Worm (Caenorhabditis elegans) whole organism, L4 larva: ENCODE results near the gene Y58A7A.3.

Experiments
- F37D6.2 ChIP-seq: sonication (generic microtip); optimal IDR thresholded peaks from 2 replicates; lab custom pipeline; 2016; ENCODE audit warnings: mild to moderate bottlenecking, missing genetic modification characterization, missing compliant biosample characterization
- F44E2.7 ChIP-seq: fragments of 200-800 bp; sonication (Bioruptor generic); IDR thresholded peaks from 2 replicates; pipeline ENCODE4 v2.1.2; 2022; ENCODE audit warnings: missing genetic modification characterization, missing compliant biosample characterization
- F49E8.2 ChIP-seq: sonication (generic microtip); optimal IDR thresholded peaks from 2 replicates; lab custom pipeline; 2016; ENCODE audit warnings: missing compliant biosample characterization, mild to moderate bottlenecking, missing genetic modification characterization, borderline replicate concordance
- T20F7.1 ChIP-seq: fragments of 200-800 bp; sonication (Bioruptor generic); optimal IDR thresholded peaks from 2 replicates; lab custom pipeline; 2018; ENCODE audit warnings: mild to moderate bottlenecking, missing genetic modification characterization, missing compliant biosample characterization
- Y105C5A.15 ChIP-seq: fragments of 200-800 bp; sonication (Bioruptor generic); IDR thresholded peaks from 2 replicates; pipeline ENCODE4 v1.3.6; 2022; ENCODE audit warnings: missing genetic modification characterization, missing compliant biosample characterization
- ama-1 ChIP-seq: fragments of 150-350 bp; optimal IDR thresholded peaks from 2 replicates; lab custom pipeline; 2014; ENCODE audit warnings: inconsistent platforms, mixed read lengths
- attf-4 ChIP-seq: sonication (generic microtip); optimal IDR thresholded peaks from 3 replicates; lab custom pipeline; 2017; ENCODE audit warnings: missing biosample characterization, missing genetic modification characterization
- ceh-28 ChIP-seq: fragments of 150-350 bp; optimal IDR thresholded peaks from 2 replicates; lab custom pipeline; 2014; ENCODE audit warnings: missing biosample characterization, missing genetic modification reagents, missing genetic modification characterization
- ceh-44 ChIP-seq: fragments of 200-800 bp; sonication (Bioruptor generic); IDR thresholded peaks from 2 replicates; pipeline ENCODE4 v1.3.6; 2022; ENCODE audit warnings: missing genetic modification reagents, missing genetic modification characterization, missing compliant biosample characterization
- cey-2 ChIP-seq: sonication (generic microtip); optimal IDR thresholded peaks from 3 replicates; lab custom pipeline; 2017; ENCODE audit warnings: missing genetic modification characterization, mild to moderate bottlenecking, missing compliant biosample characterization, antibody characterized with exemption, borderline replicate concordance; ENCODE audit not compliant: insufficient read depth
- daf-16 ChIP-seq, 3 experiments: sonication (generic microtip); optimal IDR thresholded peaks; 2 replicates each; lab custom pipeline; 2016 to 2017; ENCODE audit warnings: missing genetic modification characterization in 3 of 3, missing genetic modification reagents in 3 of 3, mild to moderate bottlenecking in 2 of 3, missing compliant biosample characterization in 2 of 3, missing biosample characterization in 1 of 3, moderate library complexity in 1 of 3
- daf-8 ChIP-seq: fragments of 200-800 bp; sonication (Bioruptor generic); IDR thresholded peaks from 2 replicates; pipeline ENCODE4 v1.3.6; 2022; ENCODE audit warnings: missing genetic modification characterization, missing compliant biosample characterization
- dmd-6 ChIP-seq: fragments of 200-800 bp; sonication (Bioruptor generic); IDR thresholded peaks from 2 replicates; pipeline ENCODE4 v1.3.6; 2022; ENCODE audit warnings: missing genetic modification reagents, missing genetic modification characterization, missing compliant biosample characterization
- duxl-1 ChIP-seq: sonication (generic microtip); optimal IDR thresholded peaks from 2 replicates; lab custom pipeline; 2016; ENCODE audit warnings: mild to moderate bottlenecking, missing genetic modification characterization, moderate library complexity, missing compliant biosample characterization; ENCODE audit not compliant: poor library complexity
- dve-1 ChIP-seq: sonication (generic microtip); optimal IDR thresholded peaks from 2 replicates; lab custom pipeline; 2017; ENCODE audit warnings: antibody characterized with exemption, mild to moderate bottlenecking, missing genetic modification characterization, missing compliant biosample characterization; ENCODE audit not compliant: insufficient read depth
- egl-27 ChIP-seq: sonication (generic microtip); optimal IDR thresholded peaks from 3 replicates; lab custom pipeline; 2017; ENCODE audit warnings: missing biosample characterization, missing genetic modification reagents, missing genetic modification characterization
- hlh-11 ChIP-seq: fragments of 200-800 bp; sonication (Bioruptor generic); optimal IDR thresholded peaks from 2 replicates; lab custom pipeline; 2018; ENCODE audit warnings: mild to moderate bottlenecking, missing genetic modification characterization, missing compliant biosample characterization
- hlh-30 ChIP-seq: sonication (generic microtip); optimal IDR thresholded peaks from 2 replicates; lab custom pipeline; 2017; ENCODE audit warnings: antibody characterized with exemption, mild to moderate bottlenecking, missing genetic modification characterization, missing compliant biosample characterization; ENCODE audit not compliant: insufficient read depth
- hmg-1.1 ChIP-seq: fragments of 200-800 bp; sonication (Bioruptor generic); IDR thresholded peaks from 2 replicates; pipeline ENCODE4 v1.3.6; 2022; ENCODE audit warnings: missing genetic modification reagents, missing genetic modification characterization, missing compliant biosample characterization
- lim-7 ChIP-seq: fragments of 200-800 bp; sonication (Bioruptor generic); IDR thresholded peaks from 2 replicates; pipeline ENCODE4 v1.3.6; 2022; ENCODE audit warnings: missing genetic modification characterization, missing compliant biosample characterization
- lin-13 ChIP-seq: fragments of 150-350 bp; optimal IDR thresholded peaks from 2 replicates; lab custom pipeline; 2014; ENCODE audit warnings: missing biosample characterization, missing genetic modification reagents, missing genetic modification characterization
- lin-15B ChIP-seq: fragments of 150-350 bp; sonication (generic microtip); optimal IDR thresholded peaks from 3 replicates; lab custom pipeline; 2014; ENCODE audit warnings: missing biosample characterization, missing genetic modification characterization
- lin-29 ChIP-seq: fragments of 200-800 bp; sonication (Bioruptor generic); IDR thresholded peaks from 2 replicates; pipeline ENCODE4 v1.3.6; 2022; ENCODE audit warnings: missing genetic modification reagents, missing genetic modification characterization, missing compliant biosample characterization
- lsy-2 ChIP-seq, 2 experiments: fragments of 150-350 bp in 1 of 2; sonication (generic microtip) in 1 of 2; optimal IDR thresholded peaks; 2 replicates each; lab custom pipeline; 2014 to 2017; ENCODE audit warnings: missing biosample characterization in 2 of 2, missing genetic modification characterization in 2 of 2
- madf-5 ChIP-seq, 2 experiments: fragments of 200-800 bp; sonication (Bioruptor generic); IDR thresholded peaks; 2 replicates each; pipeline ENCODE4 v1.3.6; 2022; ENCODE audit warnings: missing compliant biosample characterization in 2 of 2, missing genetic modification characterization in 2 of 2
- madf-9 ChIP-seq: fragments of 200-800 bp; sonication (Bioruptor generic); conservative IDR thresholded peaks from 2 replicates; pipeline ENCODE4 v1.3.6; 2022; ENCODE audit warnings: missing genetic modification reagents, missing genetic modification characterization, missing compliant biosample characterization
- mdl-1 ChIP-seq, 2 experiments: fragments of 150-350 bp in 1 of 2; sonication (generic microtip) in 1 of 2; optimal IDR thresholded peaks; 2 replicates each; lab custom pipeline; 2014 to 2017; ENCODE audit warnings: missing biosample characterization in 2 of 2, missing genetic modification characterization in 2 of 2
- mxl-3 ChIP-seq: fragments of 200-800 bp; sonication (Bioruptor generic); optimal IDR thresholded peaks from 2 replicates; lab custom pipeline; 2018; ENCODE audit warnings: mild to moderate bottlenecking, missing genetic modification characterization, missing compliant biosample characterization
- nhr-10 ChIP-seq: fragments of 150-350 bp; optimal IDR thresholded peaks from 2 replicates; lab custom pipeline; 2014; ENCODE audit warnings: missing biosample characterization, missing genetic modification characterization
- nhr-102 ChIP-seq: sonication (generic microtip); optimal IDR thresholded peaks from 2 replicates; lab custom pipeline; 2016; ENCODE audit warnings: mild to moderate bottlenecking, missing genetic modification characterization, moderate library complexity, missing compliant biosample characterization
- nhr-11 ChIP-seq: fragments of 150-350 bp; optimal IDR thresholded peaks from 2 replicates; lab custom pipeline; 2014; ENCODE audit warnings: missing biosample characterization, missing genetic modification characterization
- nhr-237 ChIP-seq: sonication (generic microtip); optimal IDR thresholded peaks from 2 replicates; lab custom pipeline; 2017; ENCODE audit warnings: missing biosample characterization, missing genetic modification characterization
- nhr-25 ChIP-seq: sonication (generic microtip); optimal IDR thresholded peaks from 2 replicates; lab custom pipeline; 2017; ENCODE audit warnings: missing genetic modification characterization, mild to moderate bottlenecking, missing compliant biosample characterization, antibody characterized with exemption, moderate library complexity, borderline replicate concordance; ENCODE audit not compliant: insufficient read depth
- nhr-28 ChIP-seq: fragments of 150-350 bp; optimal IDR thresholded peaks from 2 replicates; lab custom pipeline; 2014; ENCODE audit warnings: missing biosample characterization, missing genetic modification characterization
- nhr-6 ChIP-seq: fragments of 150-350 bp; optimal IDR thresholded peaks from 2 replicates; lab custom pipeline; 2014; ENCODE audit warnings: missing biosample characterization, missing genetic modification characterization
- nhr-76 ChIP-seq: fragments of 150-350 bp; optimal IDR thresholded peaks from 2 replicates; lab custom pipeline; 2014; ENCODE audit warnings: missing biosample characterization, missing genetic modification characterization
- nhr-77 ChIP-seq: fragments of 150-350 bp; optimal IDR thresholded peaks from 2 replicates; lab custom pipeline; 2014; ENCODE audit warnings: missing biosample characterization, missing genetic modification characterization
- php-3 ChIP-seq: fragments of 200-800 bp; sonication (Bioruptor generic); IDR thresholded peaks from 2 replicates; pipeline ENCODE4 v1.3.6; 2022; ENCODE audit warnings: missing genetic modification reagents, missing genetic modification characterization, missing compliant biosample characterization
- pqm-1 ChIP-seq: sonication (generic microtip); optimal IDR thresholded peaks from 2 replicates; lab custom pipeline; 2017; ENCODE audit warnings: missing biosample characterization, missing genetic modification characterization
- rbr-2 ChIP-seq: sonication (generic microtip); optimal IDR thresholded peaks from 2 replicates; lab custom pipeline; 2016; ENCODE audit warnings: missing genotype, missing genetic modification characterization, missing compliant biosample characterization
- sdz-12 ChIP-seq: fragments of 200-800 bp; sonication (Bioruptor generic); optimal IDR thresholded peaks from 2 replicates; lab custom pipeline; 2018; ENCODE audit warnings: mild to moderate bottlenecking, missing genetic modification characterization, missing compliant biosample characterization
- snpc-4 ChIP-seq: fragments of 150-350 bp; optimal IDR thresholded peaks from 2 replicates; lab custom pipeline; 2014; ENCODE audit warnings: missing biosample characterization, missing genetic modification characterization
- tra-1 ChIP-seq: fragments of 200-800 bp; sonication (Bioruptor generic); IDR thresholded peaks from 2 replicates; pipeline ENCODE4 v1.3.6; 2022; ENCODE audit warnings: missing genetic modification reagents, missing genetic modification characterization, missing compliant biosample characterization
- unc-130 ChIP-seq: sonication (generic microtip); optimal IDR thresholded peaks from 2 replicates; lab custom pipeline; 2016; ENCODE audit warnings: missing genetic modification reagents, missing genetic modification characterization, missing compliant biosample characterization
- unc-39 ChIP-seq: sonication (generic microtip); optimal IDR thresholded peaks from 2 replicates; lab custom pipeline; 2017; ENCODE audit warnings: missing biosample characterization, missing genetic modification characterization
- zfp-3 ChIP-seq: fragments of 200-800 bp; sonication (Bioruptor generic); conservative IDR thresholded peaks from 2 replicates; pipeline ENCODE4 v1.3.6; 2022; ENCODE audit warnings: missing genetic modification reagents, missing genetic modification characterization, missing compliant biosample characterization
- zip-2 ChIP-seq: fragments of 150-350 bp; optimal IDR thresholded peaks from 2 replicates; lab custom pipeline; 2014; ENCODE audit warnings: missing biosample characterization, missing genetic modification characterization
- ztf-11 ChIP-seq: fragments of 150-350 bp; optimal IDR thresholded peaks from 2 replicates; lab custom pipeline; 2014; ENCODE audit warnings: missing biosample characterization, missing genetic modification characterization

Y58A7A.3 gene

ce11 chrV:5067390-5067789 lies 13.3 kb downstream of the Y58A7A.3 start:
- TF ChIP-seq lsy-2 (tag; optimal IDR thresholded peaks at IDR 0.05; lab: Kevin White, UChicago) (peak in 1 of 2 experiments; percentile 26), ztf-11 (tag; lab: Kevin White, UChicago) (no peak), pqm-1 (tag; lab: Kevin White, UChicago) (peak; percentile 89), dmd-6 (peak; percentile 57), nhr-77 (tag; lab: Kevin White, UChicago) (peak; percentile 47), T20F7.1 (GFP tag; lab: Kevin White, UChicago) (peak; percentile 41), dve-1 (tag; lab: Kevin White, UChicago) (peak; percentile 70), tra-1 (GFP tag; lab: Robert Waterston, UW) (no peak), egl-27 (tag; lab: Kevin White, UChicago) (no peak), madf-9 (GFP tag; lab: Robert Waterston, UW) (no peak), hlh-11 (peak; percentile 43), mdl-1 (tag; optimal IDR thresholded peaks at IDR 0.05; lab: Kevin White, UChicago) (peak in 1 of 2 experiments; percentile 28), unc-130 (GFP tag; lab: Kevin White, UChicago) (no peak), mxl-3 (no peak), nhr-28 (tag; lab: Kevin White, UChicago) (peak; percentile 84), sdz-12 (GFP tag; lab: Kevin White, UChicago) (no peak), daf-16 (GFP tag; optimal IDR thresholded peaks at IDR 0.05; lab: Kevin White, UChicago) (no peak), daf-16 (tag; optimal IDR thresholded peaks at IDR 0.05; lab: Kevin White, UChicago) (peak; percentile 72), hlh-30 (tag; lab: Kevin White, UChicago) (no peak), nhr-25 (no peak), php-3 (peak; percentile 57; the same call in 1 of the 2 replicates)

DNA sequence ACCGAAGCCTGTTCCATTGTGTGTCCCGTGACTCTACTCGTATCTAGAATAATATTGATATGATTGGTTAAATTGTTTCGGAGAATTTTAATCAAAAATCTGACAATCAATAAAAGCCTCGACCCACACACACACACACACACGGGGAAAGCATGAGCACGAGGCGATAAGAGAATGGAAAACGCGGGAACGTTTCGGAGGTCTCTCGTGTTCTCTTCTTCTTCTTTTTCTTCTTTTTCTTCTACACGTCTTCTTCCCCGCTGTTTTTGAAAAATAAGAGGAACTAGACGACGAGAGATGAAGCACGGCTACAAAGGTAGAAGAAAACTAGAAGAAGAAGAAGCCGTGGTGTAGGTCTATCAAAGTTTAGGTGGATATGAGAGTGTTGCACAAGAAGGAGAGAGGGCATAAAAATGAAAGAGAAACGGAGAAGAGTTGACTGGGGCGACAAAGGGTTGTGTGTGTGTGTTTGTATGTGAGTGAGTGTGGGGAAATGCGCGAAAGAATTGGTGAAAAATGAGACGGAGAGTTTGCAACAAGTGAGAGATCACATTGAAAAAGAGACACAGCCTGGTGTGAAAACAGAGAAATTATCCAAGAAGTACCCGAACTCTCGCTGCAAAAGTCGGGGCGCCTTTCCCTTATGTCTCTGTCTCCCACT lies 15.8 kb downstream of the Y58A7A.3 start, which contains the start of gene mlk-1:
TSS of gene mlk-1 (minus strand) at position 51 of the 661 bp plus-strand sequence.
- TF ChIP-seq egl-27 (tag; lab: Kevin White, UChicago), result no peak
- no peak for TF ChIP-seq zfp-3 (GFP tag; lab: Robert Waterston, UW)
- TF ChIP-seq nhr-76, result no peak
- TF ChIP-seq rbr-2 (tag; lab: Kevin White, UChicago), result peak; percentile 78
- TF ChIP-seq duxl-1 (tag; lab: Kevin White, UChicago), result no peak
- no peak for TF ChIP-seq lin-15B (tag; lab: Kevin White, UChicago)
- no peak for TF ChIP-seq ztf-11 (tag; lab: Kevin White, UChicago)
- TF ChIP-seq attf-4 (tag; lab: Kevin White, UChicago), result no peak
- peak; percentile 36 for TF ChIP-seq nhr-10 (tag; lab: Kevin White, UChicago)
- peak; percentile 32 for TF ChIP-seq F37D6.2
- no peak for TF ChIP-seq lin-29 (GFP tag; lab: Robert Waterston, UW)
- TF ChIP-seq hmg-1.1 (GFP tag; lab: Robert Waterston, UW), result peak; percentile 56; the same call in 1 of the 2 replicates
- no peak for TF ChIP-seq nhr-237 (tag; lab: Kevin White, UChicago)
- no peak for TF ChIP-seq F44E2.7 (GFP tag; lab: Robert Waterston, UW)
- no peak for TF ChIP-seq lim-7
- no peak for TF ChIP-seq unc-39 (tag; lab: Kevin White, UChicago)
- TF ChIP-seq mdl-1 (tag; optimal IDR thresholded peaks at IDR 0.05; lab: Kevin White, UChicago), result peak in 1 of 2 experiments; percentile 95
- TF ChIP-seq nhr-6 (tag; lab: Kevin White, UChicago), result peak; percentile 40
- no peak for TF ChIP-seq lin-13 (GFP tag; lab: Kevin White, UChicago)
- TF ChIP-seq ama-1 (lab: Kevin White, UChicago), result no peak
- no peak for TF ChIP-seq zip-2 (tag; lab: Kevin White, UChicago)
- no peak for TF ChIP-seq cey-2 (tag; lab: Kevin White, UChicago)
- no peak for TF ChIP-seq daf-8 (GFP tag; lab: Robert Waterston, UW)
- no peak for TF ChIP-seq nhr-102 (tag; lab: Kevin White, UChicago)
- peak; percentile 28 for TF ChIP-seq nhr-77 (tag; lab: Kevin White, UChicago)
- no peak for TF ChIP-seq Y105C5A.15 (GFP tag; lab: Robert Waterston, UW)
- no peak for TF ChIP-seq snpc-4 (tag; lab: Kevin White, UChicago)
- peak; percentile 85 for TF ChIP-seq nhr-11
- no peak for TF ChIP-seq madf-5 (GFP tag; IDR thresholded peaks at IDR 0.05; lab: Robert Waterston, UW)
- TF ChIP-seq lsy-2 (tag; optimal IDR thresholded peaks at IDR 0.05; lab: Kevin White, UChicago), result peak; percentile 59 to 64
- no peak for TF ChIP-seq ceh-44
- TF ChIP-seq F49E8.2 (tag; lab: Kevin White, UChicago), result no peak
- no peak for TF ChIP-seq ceh-28 (tag; lab: Kevin White, UChicago)
